Worm (Caenorhabditis elegans) whole organism, young adult: ENCODE results near the gene C29F9.9.

ENCODE experiments used
- B0019.2 ChIP-seq: fragments of 200-800 bp; sonication (Bioruptor generic); conservative IDR thresholded peaks from 2 replicates; pipeline ENCODE4 v1.3.6; 2022; ENCODE audit warnings: missing genetic modification reagents, missing genetic modification characterization, missing compliant biosample characterization
- Y53F4B.3 ChIP-seq: fragments of 200-800 bp; sonication (Bioruptor generic); IDR thresholded peaks from 2 replicates; pipeline ENCODE4 v1.3.6; 2022; ENCODE audit warnings: missing genetic modification reagents, missing genetic modification characterization, missing compliant biosample characterization
- ceh-58 ChIP-seq: fragments of 200-800 bp; sonication (Bioruptor generic); IDR thresholded peaks from 2 replicates; pipeline ENCODE4 v1.3.6; 2022; ENCODE audit warnings: missing genetic modification characterization, missing compliant biosample characterization
- unc-130 ChIP-seq: sonication (generic microtip); optimal IDR thresholded peaks from 2 replicates; lab custom pipeline; 2016; ENCODE audit warnings: missing genetic modification reagents, missing genetic modification characterization, missing compliant biosample characterization
- unc-62 ChIP-seq: fragments of 150-350 bp; optimal IDR thresholded peaks from 2 replicates; lab custom pipeline; 2014; ENCODE audit warnings: missing biosample characterization, missing genetic modification reagents, missing genetic modification characterization

ce11 chrIII:66160-66559 lies 32.6 kb downstream of the C29F9.9 start, which contains the start of gene pck-1:
- TF ChIP-seq Y53F4B.3 (GFP tag; lab: Robert Waterston, UW) = no peak
- no peak for TF ChIP-seq B0019.2 (GFP tag; lab: Robert Waterston, UW)
- TF ChIP-seq unc-62 = no peak
- no peak for TF ChIP-seq unc-130
- TF ChIP-seq ceh-58 (GFP tag; lab: Robert Waterston, UW) = no peak
